Fruit fly (Drosophila melanogaster): Measurements from ENCODE around the gene CG16727.

The CG16727 gene

dm6 chr3R:19642893-19643270 is 29.7 kb downstream of the CG16727 start:
- TF ChIP-seq fd96Ca (GFP tag; IDR thresholded peaks at IDR 0.05) = no peak
- 0 out of 3 replicates have a peak, but pooled peaks have one; percentile 23 for TF ChIP-seq CG4496 (GFP tag; IDR thresholded peaks at IDR 0.05)
- peak; percentile 20; the same call in 1 of the 2 replicates for TF ChIP-seq Ets98B (GFP tag; IDR thresholded peaks at IDR 0.05)

- TF ChIP-seq Ets98B (GFP tag; IDR thresholded peaks at IDR 0.05) = peak; percentile 28; the same call in 1 of the 2 replicates
- no peak for TF ChIP-seq rn (GFP tag; IDR thresholded peaks at IDR 0.05)
- no peak for TF ChIP-seq CG12605 (GFP tag; IDR thresholded peaks at IDR 0.05)
- no peak for TF ChIP-seq CG14655 (GFP tag; optimal IDR thresholded peaks at IDR 0.05)
- peak; percentile 9 for TF ChIP-seq Pif1B (GFP tag; optimal IDR thresholded peaks at IDR 0.05)
- peak; percentile 29 for TF ChIP-seq CG8159 (tag; optimal IDR thresholded peaks at IDR 0.05)
- no peak for TF ChIP-seq CG15710 (tag; optimal IDR thresholded peaks at IDR 0.05)
- peak; percentile 51; the same call in 2 of the 3 replicates for TF ChIP-seq fd96Ca (GFP tag; IDR thresholded peaks at IDR 0.05)
- TF ChIP-seq Snoo (tag; optimal IDR thresholded peaks at IDR 0.05) = no peak
- TF ChIP-seq CG17806 (tag; optimal IDR thresholded peaks at IDR 0.05) = no peak
- no peak for TF ChIP-seq D1 (tag; optimal IDR thresholded peaks at IDR 0.05)
- TF ChIP-seq CG9948 (tag; optimal IDR thresholded peaks at IDR 0.05) = no peak
- peak; percentile 14 for TF ChIP-seq CG8301 (tag; optimal IDR thresholded peaks at IDR 0.05)
- peak; percentile 65 for TF ChIP-seq EcR (GFP tag; optimal IDR thresholded peaks at IDR 0.05)
- TF ChIP-seq CG32121 (GFP tag; IDR thresholded peaks at IDR 0.05) = peak; percentile 41; the same call in 1 of the 2 replicates
- TF ChIP-seq gl (tag; optimal IDR thresholded peaks at IDR 0.05) = peak; percentile 37
- TF ChIP-seq CG4496 (GFP tag; IDR thresholded peaks at IDR 0.05) = peak; percentile 67; the same call in 2 of the 3 replicates
Measured at dm6 chr3R:19644094-19644900, 31.1 kb downstream of the CG16727 start, which contains the start of gene Vha13. Vha13 (minus strand) TSS chr3R:19644386.

DNA sequence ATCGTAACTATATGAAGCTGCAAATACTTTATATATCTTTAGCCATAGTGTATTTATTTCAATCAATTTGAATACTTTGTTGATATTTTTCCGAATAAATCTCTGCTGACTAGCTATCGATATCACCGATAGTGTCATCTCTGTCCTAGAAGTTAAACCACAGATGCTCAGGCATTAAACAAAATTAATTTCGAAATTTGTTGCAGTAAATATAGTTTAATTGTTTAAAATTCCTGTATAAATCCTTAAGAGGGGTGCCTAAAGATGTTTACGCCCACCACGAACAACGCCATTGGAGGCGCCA is 31.7 kb downstream of the CG16727 start, which contains the start of gene Nup58:
TSS of gene Nup58 (plus strand) at position 126 of the 304 bp plus-strand sequence.
- TF ChIP-seq CG9948 (tag; optimal IDR thresholded peaks at IDR 0.05) (no peak), Pif1A (GFP tag; optimal IDR thresholded peaks at IDR 0.05) (no peak)

dm6 chr3R:19648289-19648916 is 35.2 kb downstream of the CG16727 start, which contains the start of the genes CG6195 and CG31220:
CG6195 (minus strand) TSS chr3R:19648410.
CG31220 (plus strand) TSS chr3R:19648487.
- TF ChIP-seq CG4496 (GFP tag; IDR thresholded peaks at IDR 0.05) = peak; percentile 31; the same call in 1 of the 3 replicates
- no peak for TF ChIP-seq D1 (tag; optimal IDR thresholded peaks at IDR 0.05)
- no peak for TF ChIP-seq Ets98B (GFP tag; IDR thresholded peaks at IDR 0.05)
- no peak for TF ChIP-seq CG13204 (GFP tag; optimal IDR thresholded peaks at IDR 0.05)
- no peak for TF ChIP-seq CG9948 (tag; optimal IDR thresholded peaks at IDR 0.05)

dm6 chr3R:19650718-19651117 is 37.5 kb downstream of the CG16727 start, which contains the start of gene CG31219:
CG31219 (plus strand) TSS chr3R:19651018.
- no peak for TF ChIP-seq CG17806 (tag; optimal IDR thresholded peaks at IDR 0.05)

- TF ChIP-seq CG12605 (GFP tag; IDR thresholded peaks at IDR 0.05) (peak; percentile 89), Pif1A (GFP tag; optimal IDR thresholded peaks at IDR 0.05) (no peak), EcR (GFP tag; optimal IDR thresholded peaks at IDR 0.05) (peak; percentile 82)
Measured at dm6 chr3R:19656455-19656854, 43.3 kb downstream of the CG16727 start.

DNA sequence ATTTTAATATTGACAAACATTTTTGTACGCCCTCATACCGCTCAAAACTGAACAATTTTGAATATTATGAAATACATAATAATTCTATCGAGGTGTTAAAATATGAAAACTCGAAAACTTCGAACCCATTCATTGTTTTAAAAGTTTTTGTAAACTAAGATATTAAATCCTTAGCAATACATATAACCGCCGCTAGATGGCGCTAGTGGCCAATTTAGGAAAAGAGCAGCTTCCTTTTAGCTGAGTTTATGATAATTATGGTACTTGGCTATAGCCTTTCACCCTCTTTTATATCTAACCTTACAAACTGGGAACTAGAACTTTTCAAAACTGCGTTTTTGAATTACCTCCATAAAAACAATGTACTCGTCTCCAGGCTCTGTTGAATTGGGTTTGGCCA is 44.1 kb downstream of the CG16727 start:
- TF ChIP-seq EcR (GFP tag; optimal IDR thresholded peaks at IDR 0.05) (no peak), CG34367 (tag; optimal IDR thresholded peaks at IDR 0.05) (no peak), Snoo (tag; optimal IDR thresholded peaks at IDR 0.05) (no peak), CG8159 (tag; optimal IDR thresholded peaks at IDR 0.05) (no peak), rn (GFP tag; IDR thresholded peaks at IDR 0.05) (no peak), CG12605 (GFP tag; IDR thresholded peaks at IDR 0.05) (no peak), CG14655 (GFP tag; optimal IDR thresholded peaks at IDR 0.05) (no peak)

- TF ChIP-seq CG12605 (GFP tag; IDR thresholded peaks at IDR 0.05) = no peak
- TF ChIP-seq CG32121 (GFP tag; IDR thresholded peaks at IDR 0.05) = no peak
- no peak for TF ChIP-seq rn (GFP tag; IDR thresholded peaks at IDR 0.05)
- TF ChIP-seq CG34367 (tag; optimal IDR thresholded peaks at IDR 0.05) = no peak
- TF ChIP-seq CG10348 (GFP tag; IDR thresholded peaks at IDR 0.05) = no peak
- no peak for TF ChIP-seq CG13204 (GFP tag; optimal IDR thresholded peaks at IDR 0.05)
- TF ChIP-seq CG15710 (tag; optimal IDR thresholded peaks at IDR 0.05) = no peak
Measured at dm6 chr3R:19657766-19658165, 44.6 kb downstream of the CG16727 start, which contains the start of gene CG6184. CG6184 (minus strand) TSS chr3R:19657866.

Measured in whole organism, pupa.